Fruit fly (Drosophila melanogaster): ENCODE measurements around the gene Mps1.

Mps1 gene

DNA sequence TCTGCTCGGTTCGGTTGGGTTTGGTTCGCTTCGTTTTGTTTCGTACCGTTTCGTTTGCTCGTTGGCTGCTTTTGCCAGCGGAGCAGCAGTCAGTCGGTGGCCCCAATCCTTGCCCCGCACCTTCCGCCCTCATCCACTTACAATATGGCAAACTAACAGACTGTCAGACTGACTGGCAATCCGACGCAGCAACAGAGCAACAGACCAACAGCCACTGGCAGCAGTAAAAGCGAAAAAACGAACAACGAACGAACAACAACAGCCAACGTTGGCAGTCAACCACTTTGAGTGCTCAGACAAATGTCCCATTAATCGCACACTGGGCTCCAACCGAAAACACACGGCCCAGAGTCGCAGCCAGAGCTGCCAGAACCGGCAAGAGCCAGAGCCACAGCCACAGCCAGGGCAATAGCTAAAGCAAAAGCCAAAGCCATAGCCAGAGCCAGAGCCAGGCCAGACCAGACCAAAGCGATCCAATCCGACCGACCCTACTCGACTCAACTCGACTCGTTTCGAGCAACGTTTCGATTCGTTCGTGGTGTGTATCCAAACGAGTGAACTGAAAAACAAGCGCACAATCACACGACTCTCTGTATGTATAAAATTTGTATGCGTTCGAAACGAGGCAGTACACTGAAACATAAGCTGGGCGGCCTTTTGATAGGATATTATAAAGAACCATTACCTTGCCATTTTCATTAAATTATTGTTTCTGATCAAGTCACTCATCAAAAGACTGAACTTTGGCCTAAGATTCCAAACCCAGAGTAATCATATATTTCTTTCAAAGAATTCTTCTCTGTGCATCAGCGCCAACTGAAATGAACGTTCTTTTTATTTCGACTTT is 32.8 kb downstream of the Mps1 start (continued):
- TF ChIP-seq CG9876 (GFP tag; optimal IDR thresholded peaks at IDR 0.05) (peak; percentile 98), Ets65A (GFP tag) (peak; percentile 100), sob (GFP tag; IDR thresholded peaks at IDR 0.05) (peak; percentile 99), CG6254 (GFP tag; optimal IDR thresholded peaks at IDR 0.05) (peak; percentile 98), CG6272 (GFP tag; IDR thresholded peaks at IDR 0.05) (peak; percentile 98), gce (GFP tag; IDR thresholded peaks at IDR 0.05) (peak; percentile 99), Usf (GFP tag; optimal IDR thresholded peaks at IDR 0.05) (peak; percentile 97), NfI (GFP tag; optimal IDR thresholded peaks at IDR 0.05) (peak; percentile 99), Dbx (GFP tag; IDR thresholded peaks at IDR 0.05) (peak; percentile 99), CG30020 (tag; optimal IDR thresholded peaks at IDR 0.05) (peak; percentile 80), bbx (GFP tag; IDR thresholded peaks at IDR 0.05; ENCODE audit: partially characterized antibody) (no peak), trem (tag; optimal IDR thresholded peaks at IDR 0.05) (peak; percentile 96), Atf-2 (GFP tag; optimal IDR thresholded peaks at IDR 0.05) (peak; percentile 99), Optix (GFP tag; IDR thresholded peaks at IDR 0.05) (peak; percentile 99), cwo (GFP tag; optimal IDR thresholded peaks at IDR 0.05) (peak; percentile 97), CG15269 (tag; optimal IDR thresholded peaks at IDR 0.05) (peak; percentile 99), run (tag; optimal IDR thresholded peaks at IDR 0.05) (peak; percentile 98), unpg (GFP tag; optimal IDR thresholded peaks at IDR 0.05) (peak; percentile 99), E2f2 (GFP tag; IDR thresholded peaks at IDR 0.05) (peak; percentile 89), CG18619 (GFP tag; optimal IDR thresholded peaks at IDR 0.05) (peak; percentile 99)

DNA sequence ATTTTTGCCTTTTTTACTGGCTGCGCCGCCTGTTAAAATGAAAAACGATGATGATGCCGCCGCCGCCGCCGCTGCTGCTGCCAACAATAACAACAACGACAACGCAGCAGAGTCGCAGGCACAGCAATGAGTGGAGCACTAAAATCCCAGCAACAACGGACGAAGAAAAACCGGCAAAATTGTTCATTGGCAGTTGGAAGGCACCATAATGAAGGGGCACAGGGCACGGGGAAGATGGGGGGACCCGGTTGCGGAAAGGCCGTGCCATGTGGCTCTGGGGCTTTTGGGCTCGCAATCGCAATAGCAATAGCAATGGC is 33.4 kb downstream of the Mps1 start:
- TF ChIP-seq wdn (GFP tag; IDR thresholded peaks at IDR 0.05), result no peak
- peak; percentile 73; the same call in 1 of the 2 replicates for TF ChIP-seq crol (GFP tag; IDR thresholded peaks at IDR 0.05)
- TF ChIP-seq chm (GFP tag; IDR thresholded peaks at IDR 0.05), result no peak
- no peak for TF ChIP-seq Lim3 (GFP tag; IDR thresholded peaks at IDR 0.05)
- TF ChIP-seq CrebB (tag; optimal IDR thresholded peaks at IDR 0.05), result no peak
- no peak for TF ChIP-seq cwo (GFP tag; optimal IDR thresholded peaks at IDR 0.05)
- TF ChIP-seq zf30C (GFP tag; optimal IDR thresholded peaks at IDR 0.05), result peak; percentile 48
- TF ChIP-seq Adf1 (GFP tag; IDR thresholded peaks at IDR 0.05), result peak; percentile 3; the same call in 1 of the 2 replicates

DNA sequence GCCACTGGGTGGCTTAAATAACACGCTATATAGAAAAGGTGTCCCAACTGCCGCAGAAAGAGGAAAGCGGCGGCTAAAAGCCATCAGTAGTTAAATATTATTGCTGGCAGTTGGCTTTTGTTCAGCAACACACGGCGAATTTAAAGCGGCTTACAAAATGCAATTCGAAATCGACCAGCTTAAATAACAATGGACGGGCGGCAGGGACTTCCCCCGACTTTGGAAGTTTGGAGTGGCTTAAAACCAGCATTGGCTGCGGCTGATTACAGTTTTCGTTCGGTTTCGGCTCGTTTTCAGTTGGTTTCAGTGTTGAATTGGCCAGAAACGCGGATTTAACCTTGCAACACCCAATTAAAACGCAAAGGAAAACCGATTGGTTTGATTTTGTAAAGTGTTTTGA is 34.1 kb downstream of the Mps1 start:
- TF ChIP-seq h (optimal IDR thresholded peaks at IDR 0.05) (no peak), oc (tag; optimal IDR thresholded peaks at IDR 0.05) (peak; percentile 85)

DNA sequence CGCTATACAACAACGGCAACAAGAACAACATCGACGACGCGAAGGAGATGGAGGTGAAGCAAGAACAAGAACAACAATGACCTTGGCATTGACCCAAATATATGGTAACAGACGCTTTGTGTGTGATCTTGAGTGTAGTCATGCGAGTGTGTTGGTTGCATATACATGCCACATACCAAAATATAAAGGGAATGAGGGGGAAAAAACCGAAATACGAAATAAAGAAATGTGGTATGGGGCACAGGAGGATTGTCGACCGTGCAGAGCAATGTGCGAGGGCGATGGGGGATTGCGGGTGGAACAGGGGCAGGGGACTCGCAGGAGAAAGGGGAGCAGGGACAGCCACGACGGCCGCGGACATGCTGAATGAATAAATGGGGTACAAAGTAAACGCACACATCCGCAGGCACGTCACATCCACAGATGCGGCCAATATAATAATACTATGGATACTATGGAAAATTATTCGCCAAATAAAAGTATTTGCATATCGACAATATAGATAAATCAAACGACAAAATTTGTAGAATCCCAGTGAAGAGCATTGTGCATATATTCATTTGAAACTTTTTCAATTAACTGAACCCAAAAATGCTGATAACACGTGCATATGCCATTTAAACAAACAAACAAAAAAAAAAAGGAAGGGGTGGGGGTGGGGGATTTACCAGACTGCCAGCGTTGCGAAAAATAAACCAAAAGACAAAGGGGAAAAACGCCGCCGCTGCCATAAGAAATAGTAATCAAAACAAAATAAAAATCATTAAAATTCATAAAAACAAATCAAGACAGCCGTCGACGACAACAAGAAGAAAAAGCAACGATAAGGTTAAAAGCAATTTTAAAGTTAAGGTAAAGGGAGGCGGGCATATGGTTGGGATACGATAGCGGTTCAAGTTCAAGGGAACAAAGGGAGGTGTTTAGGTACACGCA is 35.1 kb downstream of the Mps1 start:
- TF ChIP-seq crol (GFP tag; IDR thresholded peaks at IDR 0.05), result peak; percentile 86
- TF ChIP-seq Sry-δ (GFP tag; optimal IDR thresholded peaks at IDR 0.05), result no peak
- TF ChIP-seq crp (GFP tag; optimal IDR thresholded peaks at IDR 0.05), result no peak
- TF ChIP-seq CG7745 (tag; optimal IDR thresholded peaks at IDR 0.05), result no peak
- peak; percentile 19 for TF ChIP-seq CG15696 (tag; optimal IDR thresholded peaks at IDR 0.05)
- peak; percentile 50 for TF ChIP-seq CG10431 (GFP tag; optimal IDR thresholded peaks at IDR 0.05)
- TF ChIP-seq aop (GFP tag; IDR thresholded peaks at IDR 0.05), result no peak
- peak; percentile 45 for TF ChIP-seq ERR (GFP tag; optimal IDR thresholded peaks at IDR 0.05)
- TF ChIP-seq CG9797 (GFP tag; optimal IDR thresholded peaks at IDR 0.05), result no peak
- peak; percentile 9; the same call in 1 of the 2 replicates for TF ChIP-seq CG5953 (GFP tag; IDR thresholded peaks at IDR 0.05)
- no peak for TF ChIP-seq Tbp (GFP tag; optimal IDR thresholded peaks at IDR 0.05)
- no peak for TF ChIP-seq Chrac-16 (GFP tag; optimal IDR thresholded peaks at IDR 0.05)
- no peak for TF ChIP-seq nmo (GFP tag; optimal IDR thresholded peaks at IDR 0.05)
- TF ChIP-seq CG4360 (GFP tag; IDR thresholded peaks at IDR 0.05), result peak; percentile 38; the same call in 1 of the 2 replicates
- peak; percentile 74 for TF ChIP-seq Med (GFP tag)
- no peak for TF ChIP-seq wor (GFP tag; IDR thresholded peaks at IDR 0.05)
- 0 out of 2 replicates have a peak, but pooled peaks have one; percentile 21 for TF ChIP-seq CG32532 (GFP tag; IDR thresholded peaks at IDR 0.05)
